Fruit fly (Drosophila melanogaster): ENCODE measurements around the gene CG11885.
A peak's percentile ranks its signal among the peaks of the same experiment; 100 is the strongest.

CG11885 gene

DNA sequence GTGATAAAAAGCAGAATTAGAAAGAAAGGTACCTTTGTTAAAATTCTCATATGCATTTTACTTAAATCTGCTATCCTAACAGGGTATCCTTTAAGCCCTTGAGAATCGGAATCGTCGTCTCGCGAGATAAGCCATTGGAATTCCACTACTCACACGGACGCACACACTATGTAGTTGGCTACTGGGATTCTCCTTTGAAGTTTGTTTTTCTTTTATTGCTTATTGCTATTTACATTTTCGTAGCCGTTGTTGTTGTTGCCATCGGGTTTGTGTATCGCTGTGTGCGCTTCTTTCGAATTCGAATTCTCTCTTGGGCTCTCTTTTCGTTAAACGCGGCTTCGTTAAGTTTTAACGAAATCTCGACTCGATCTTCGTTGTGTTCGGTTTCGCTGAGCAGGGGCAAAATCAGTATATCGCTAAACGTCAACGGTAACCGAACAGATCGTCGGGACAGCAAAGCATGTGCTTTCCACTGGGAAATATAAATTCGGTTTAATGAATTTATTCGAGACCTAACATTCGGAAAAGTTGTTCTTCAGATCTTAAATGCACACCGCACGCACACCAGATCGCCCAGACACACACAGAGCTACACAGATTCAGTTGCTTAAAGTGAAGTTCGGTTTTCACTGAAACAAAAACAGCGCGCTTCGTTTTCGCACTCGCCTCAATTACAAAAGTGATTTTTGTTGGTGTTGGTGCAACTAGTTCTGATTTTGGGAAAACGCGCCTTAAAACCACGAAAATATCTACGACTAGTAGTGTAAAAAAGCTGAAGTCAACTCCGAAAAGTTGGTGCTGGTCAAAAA, 9.8 kb upstream of the CG11885 start, which contains the start of gene ex:
Gene ex, plus strand, starts transcription at position 408 of the 809 bp plus-strand sequence.
- no peak for TF ChIP-seq wor (GFP tag; IDR thresholded peaks at IDR 0.05)
- TF ChIP-seq NC2α (GFP tag; optimal IDR thresholded peaks at IDR 0.05): no peak
- TF ChIP-seq CG1024 (GFP tag; IDR thresholded peaks at IDR 0.05): no peak
- no peak for TF ChIP-seq Doc2 (GFP tag; IDR thresholded peaks at IDR 0.05)
- TF ChIP-seq CG4328 (GFP tag; optimal IDR thresholded peaks at IDR 0.05): peak; percentile 74
- peak; percentile 58 for TF ChIP-seq Atf6 (GFP tag; IDR thresholded peaks at IDR 0.05)
- TF ChIP-seq CG15696 (tag; optimal IDR thresholded peaks at IDR 0.05): peak; percentile 67
- 0 out of 3 replicates have a peak, but pooled peaks have one; percentile 33 for TF ChIP-seq Opbp (GFP tag; IDR thresholded peaks at IDR 0.05; ENCODE audit: partially characterized antibody)
- peak; percentile 68 for TF ChIP-seq CG18619 (GFP tag; optimal IDR thresholded peaks at IDR 0.05)
- TF ChIP-seq Mrtf (GFP tag; IDR thresholded peaks at IDR 0.05): no peak
- TF ChIP-seq CG12659 (GFP tag; optimal IDR thresholded peaks at IDR 0.05): peak; percentile 57
- TF ChIP-seq tx (GFP tag; optimal IDR thresholded peaks at IDR 0.05): no peak
- peak; percentile 76 for TF ChIP-seq CG34376 (GFP tag; optimal IDR thresholded peaks at IDR 0.05)
- TF ChIP-seq Eip74EF (GFP tag; optimal IDR thresholded peaks at IDR 0.05): peak in 1 of 2 experiments; percentile 37
- TF ChIP-seq CG12391 (tag; optimal IDR thresholded peaks at IDR 0.05): peak; percentile 11
- no peak for TF ChIP-seq CG16779 (GFP tag; IDR thresholded peaks at IDR 0.05)
- TF ChIP-seq caup (GFP tag; optimal IDR thresholded peaks at IDR 0.05; ENCODE audit: severe bottlenecking): peak; percentile 75
- TF ChIP-seq CG11695 (GFP tag; IDR thresholded peaks at IDR 0.05): peak; percentile 59; the same call in 1 of the 3 replicates
- TF ChIP-seq luna (GFP tag; optimal IDR thresholded peaks at IDR 0.05): peak; percentile 30
- no peak for TF ChIP-seq jigr1 (GFP tag; IDR thresholded peaks at IDR 0.05)
- peak; percentile 73 for TF ChIP-seq Hey (tag; optimal IDR thresholded peaks at IDR 0.05)
- no peak for TF ChIP-seq CG34422 (GFP tag; IDR thresholded peaks at IDR 0.05)
- no peak for TF ChIP-seq dan (GFP tag; IDR thresholded peaks at IDR 0.05)
- TF ChIP-seq Med (GFP tag): peak; percentile 91
- TF ChIP-seq her (GFP tag; optimal IDR thresholded peaks at IDR 0.05): peak; percentile 47
- TF ChIP-seq peb (GFP tag; IDR thresholded peaks at IDR 0.05): no peak
- TF ChIP-seq NFAT (GFP tag; IDR thresholded peaks at IDR 0.05): no peak
- peak; percentile 61 for TF ChIP-seq fd102C (GFP tag; optimal IDR thresholded peaks at IDR 0.05)
- TF ChIP-seq oc (tag; optimal IDR thresholded peaks at IDR 0.05): peak; percentile 35
- no peak for TF ChIP-seq fru (optimal IDR thresholded peaks at IDR 0.05)
- TF ChIP-seq CG9437 (GFP tag; optimal IDR thresholded peaks at IDR 0.05): no peak
- no peak for TF ChIP-seq CG6272 (GFP tag; IDR thresholded peaks at IDR 0.05)
- TF ChIP-seq CG10565 (GFP tag; optimal IDR thresholded peaks at IDR 0.05): no peak
- peak; percentile 74 for TF ChIP-seq CG11398 (GFP tag; optimal IDR thresholded peaks at IDR 0.05)
- TF ChIP-seq hbn (GFP tag; IDR thresholded peaks at IDR 0.05; ENCODE audit: partially characterized antibody): no peak; the same call in 1 of the 2 replicates
- peak; percentile 63 to 66 for TF ChIP-seq bsh (GFP tag; optimal IDR thresholded peaks at IDR 0.05)
- TF ChIP-seq ERR (GFP tag; optimal IDR thresholded peaks at IDR 0.05): peak; percentile 25
- TF ChIP-seq Ets97D (GFP tag; optimal IDR thresholded peaks at IDR 0.05): no peak
- no peak for TF ChIP-seq br (optimal IDR thresholded peaks at IDR 0.05)
- no peak for TF ChIP-seq Hr3 (GFP tag; optimal IDR thresholded peaks at IDR 0.05)
- peak; percentile 40 for TF ChIP-seq CG8089 (GFP tag; optimal IDR thresholded peaks at IDR 0.05)
- no peak for TF ChIP-seq Ptx1 (GFP tag; IDR thresholded peaks at IDR 0.05)
- no peak for TF ChIP-seq CG8478 (optimal IDR thresholded peaks at IDR 0.05)
- peak; percentile 12 for TF ChIP-seq CG12236 (GFP tag; optimal IDR thresholded peaks at IDR 0.05)
- TF ChIP-seq jumu (GFP tag; optimal IDR thresholded peaks at IDR 0.05): no peak
- TF ChIP-seq ems (GFP tag; optimal IDR thresholded peaks at IDR 0.05): no peak
- TF ChIP-seq MESR4 (GFP tag; optimal IDR thresholded peaks at IDR 0.05): no peak
- no peak for TF ChIP-seq GATAe (GFP tag; conservative IDR thresholded peaks at IDR 0.05)
- peak; percentile 31 for TF ChIP-seq CG15011 (GFP tag; optimal IDR thresholded peaks at IDR 0.05)
- peak; percentile 14 for TF ChIP-seq exex (tag; optimal IDR thresholded peaks at IDR 0.05)

All from whole organism, embryonic.